Worm (Caenorhabditis elegans) whole organism, midembryonic: ENCODE measurements around the gene Y56A3A.28.

Experiments
- T22C8.4 ChIP-seq: fragments of 200-800 bp; sonication (Bioruptor generic); IDR thresholded peaks from 2 replicates; pipeline ENCODE4 v1.3.6; 2022; ENCODE audit warnings: missing genetic modification characterization, missing compliant biosample characterization
- cog-1 ChIP-seq: sonication (generic microtip); optimal IDR thresholded peaks from 2 replicates; lab custom pipeline; 2016; ENCODE audit warnings: missing genetic modification characterization, missing compliant biosample characterization
- flt-1 ChIP-seq: fragments of 200-800 bp; sonication (Bioruptor generic); IDR thresholded peaks from 2 replicates; pipeline ENCODE4 v1.3.6; 2022; ENCODE audit warnings: missing genetic modification characterization, missing compliant biosample characterization
- klf-2 ChIP-seq: fragments of 200-800 bp; sonication (Bioruptor generic); conservative IDR thresholded peaks from 2 replicates; pipeline ENCODE4 v1.3.6; 2022; ENCODE audit warnings: missing genetic modification reagents, missing genetic modification characterization, missing compliant biosample characterization
- med-1 ChIP-seq: sonication (generic microtip); optimal IDR thresholded peaks from 2 replicates; lab custom pipeline; 2017; ENCODE audit warnings: missing genetic modification characterization, mild to moderate bottlenecking, missing compliant biosample characterization, antibody characterized with exemption, missing genetic modification reagents; ENCODE audit not compliant: insufficient read depth
- ref-1 ChIP-seq: fragments of 200-800 bp; sonication (Bioruptor generic); conservative IDR thresholded peaks from 2 replicates; pipeline ENCODE4 v1.3.6; 2022; ENCODE audit warnings: missing genetic modification reagents, missing genetic modification characterization, missing compliant biosample characterization
- tab-1 ChIP-seq: fragments of 200-800 bp; sonication (Bioruptor generic); IDR thresholded peaks from 2 replicates; pipeline ENCODE4 v1.3.6; 2022; ENCODE audit warnings: missing genetic modification characterization, missing compliant biosample characterization
- ztf-23 ChIP-seq: fragments of 200-800 bp; sonication (Bioruptor generic); IDR thresholded peaks from 2 replicates; pipeline ENCODE4 v1.3.6; 2022; ENCODE audit warnings: missing genetic modification reagents, missing genetic modification characterization, missing compliant biosample characterization
- ztf-29 ChIP-seq: fragments of 200-800 bp; sonication (Bioruptor generic); IDR thresholded peaks from 2 replicates; pipeline ENCODE4 v1.3.6; 2022; ENCODE audit warnings: missing genetic modification reagents, missing genetic modification characterization, missing compliant biosample characterization

Y56A3A.28 gene

ce11 chrIII:11923586-11923985 lies 47.6 kb downstream of the Y56A3A.28 start, which contains the start of gene nft-1:
nft-1 (plus strand) TSS chrIII:11923886.
- TF ChIP-seq ref-1 (GFP tag; lab: Robert Waterston, UW) (no peak), ztf-23 (GFP tag; lab: Robert Waterston, UW) (no peak), T22C8.4 (GFP tag; lab: Robert Waterston, UW) (no peak), cog-1 (tag; lab: Kevin White, UChicago) (no peak), klf-2 (no peak), flt-1 (GFP tag; lab: Robert Waterston, UW) (no peak), med-1 (no peak), ztf-29 (no peak), tab-1 (GFP tag; lab: Robert Waterston, UW) (no peak)

- TF ChIP-seq flt-1 (GFP tag; lab: Robert Waterston, UW), result 0 out of 2 replicates have a peak, but pooled peaks have one; percentile 34
- TF ChIP-seq ztf-29, result no peak
These were observed 49.5 kb downstream of the Y56A3A.28 start, which contains the start of gene Y56A3A.22 for ce11 chrIII:11921658-11922098. Y56A3A.22 (plus strand) TSS chrIII:11921692.

- TF ChIP-seq T22C8.4 (GFP tag; lab: Robert Waterston, UW), result 0 out of 2 replicates have a peak, but pooled peaks have one; percentile 15
- TF ChIP-seq ztf-23 (GFP tag; lab: Robert Waterston, UW), result no peak
These were observed 50.9 kb downstream of the Y56A3A.28 start, which contains the start of the genes ccf-1 and trap-4 for ce11 chrIII:11920187-11920785. ccf-1 (minus strand) TSS chrIII:11920237. trap-4 (plus strand) TSS chrIII:11920735.

- TF ChIP-seq ztf-29 (no peak), flt-1 (GFP tag; lab: Robert Waterston, UW) (peak; percentile 72; the same call in 1 of the 2 replicates)
These were observed 52.9 kb downstream of the Y56A3A.28 start, which contains the start of gene znf-593 for ce11 chrIII:11918247-11918769. znf-593 (minus strand) TSS chrIII:11918719.

ce11 chrIII:11917525-11917924 lies 53.6 kb downstream of the Y56A3A.28 start:
- TF ChIP-seq ztf-23 (GFP tag; lab: Robert Waterston, UW) (no peak), tab-1 (GFP tag; lab: Robert Waterston, UW) (no peak), cog-1 (tag; lab: Kevin White, UChicago) (no peak)

ce11 chrIII:11917090-11917489 lies 54.1 kb downstream of the Y56A3A.28 start:
- TF ChIP-seq flt-1 (GFP tag; lab: Robert Waterston, UW) (no peak), ref-1 (GFP tag; lab: Robert Waterston, UW) (no peak), ztf-29 (no peak), klf-2 (no peak), ztf-23 (GFP tag; lab: Robert Waterston, UW) (no peak), cog-1 (tag; lab: Kevin White, UChicago) (no peak), T22C8.4 (GFP tag; lab: Robert Waterston, UW) (no peak), med-1 (no peak), tab-1 (GFP tag; lab: Robert Waterston, UW) (no peak)

- TF ChIP-seq cog-1 (tag; lab: Kevin White, UChicago), result no peak
- TF ChIP-seq flt-1 (GFP tag; lab: Robert Waterston, UW), result no peak
These were observed 54.9 kb downstream of the Y56A3A.28 start for ce11 chrIII:11916260-11916659.

ce11 chrIII:11915666-11916065 lies 55.5 kb downstream of the Y56A3A.28 start, which contains the start of the genes ndab-1 and npp-16:
ndab-1 (minus strand) TSS chrIII:11915712.
npp-16 (plus strand) TSS chrIII:11915928.
- TF ChIP-seq T22C8.4 (GFP tag; lab: Robert Waterston, UW) (no peak), ztf-29 (no peak), tab-1 (GFP tag; lab: Robert Waterston, UW) (no peak), cog-1 (tag; lab: Kevin White, UChicago) (no peak), ztf-23 (GFP tag; lab: Robert Waterston, UW) (no peak), ref-1 (GFP tag; lab: Robert Waterston, UW) (no peak), flt-1 (GFP tag; lab: Robert Waterston, UW) (0 out of 2 replicates have a peak, but pooled peaks have one; percentile 36)

ce11 chrIII:11914220-11914619 lies 57.0 kb downstream of the Y56A3A.28 start, which contains the start of gene Y56A3A.16:
Y56A3A.16 (minus strand) TSS chrIII:11914320.
- TF ChIP-seq klf-2 (no peak), T22C8.4 (GFP tag; lab: Robert Waterston, UW) (no peak), ztf-23 (GFP tag; lab: Robert Waterston, UW) (no peak), tab-1 (GFP tag; lab: Robert Waterston, UW) (no peak), med-1 (no peak), ref-1 (GFP tag; lab: Robert Waterston, UW) (no peak), ztf-29 (no peak), cog-1 (tag; lab: Kevin White, UChicago) (no peak), flt-1 (GFP tag; lab: Robert Waterston, UW) (no peak)
